Fruit fly (Drosophila melanogaster) Kc167 (cell line): ENCODE results near the gene Dsp1.

ENCODE experiments used
- Myc ChIP-seq: fragments of >200 bp; optimal IDR thresholded peaks from 2 replicates; lab custom pipeline; 2017; ENCODE audit warnings: missing external identifiers
- Sin3A ChIP-seq: fragments of >200 bp; optimal IDR thresholded peaks from 2 replicates; lab custom pipeline; 2018; ENCODE audit warnings: missing external identifiers
- h ChIP-seq: fragments of >200 bp; optimal IDR thresholded peaks from 3 replicates; lab custom pipeline; 2018; ENCODE audit warnings: missing external identifiers
- insv ChIP-seq: fragments of >200 bp; optimal IDR thresholded peaks from 3 replicates; lab custom pipeline; 2018; ENCODE audit warnings: missing external identifiers
- psq ChIP-seq: fragments of >200 bp; optimal IDR thresholded peaks from 2 replicates; lab custom pipeline; 2017; ENCODE audit warnings: missing external identifiers
- ttk ChIP-seq: sonication (Bioruptor generic); optimal IDR thresholded peaks from 2 replicates; lab custom pipeline; 2017; ENCODE audit warnings: missing external identifiers

The Dsp1 gene

DNA sequence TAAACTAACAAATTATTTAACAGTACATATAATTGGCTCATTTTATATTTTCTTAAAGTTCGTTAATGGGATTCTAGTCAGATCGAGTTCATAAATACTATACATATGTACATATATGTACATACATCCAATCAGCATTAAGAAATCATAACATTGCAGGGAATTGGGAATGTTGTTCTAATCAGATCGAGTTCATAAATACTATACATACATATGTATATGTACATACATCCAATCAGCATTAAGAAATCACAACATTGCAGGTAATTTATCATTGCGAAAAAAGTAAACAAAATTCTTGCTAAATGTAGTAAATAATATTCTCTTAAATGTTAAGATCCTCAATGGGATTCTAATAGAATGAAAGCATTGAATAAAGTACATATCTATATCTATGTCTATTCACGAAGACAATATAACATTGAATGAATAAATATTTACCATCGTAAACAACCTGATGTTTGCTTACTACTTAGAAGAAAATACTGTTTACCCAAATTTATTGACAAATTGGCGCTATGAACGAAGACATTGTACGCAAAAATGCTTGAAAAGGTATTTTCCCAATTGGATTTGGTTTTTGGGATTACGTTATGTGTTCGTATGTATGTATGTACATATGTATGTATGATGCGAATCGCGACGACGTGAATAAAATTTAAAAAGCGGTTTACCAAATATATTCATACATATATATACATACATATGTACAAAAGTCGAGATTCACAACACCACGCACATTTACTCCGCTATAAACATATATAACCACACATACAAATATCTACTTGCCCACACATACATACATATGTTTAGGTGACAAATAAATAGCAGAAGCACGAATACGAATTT is 50.5 kb downstream of the Dsp1 start:
- TF ChIP-seq Myc (no peak), insv (lab: Kevin White, UChicago) (no peak), psq (lab: Kevin White, UChicago) (no peak), Sin3A (lab: Kevin White, UChicago) (no peak), h (no peak), ttk (lab: Kevin White, UChicago) (no peak)

DNA sequence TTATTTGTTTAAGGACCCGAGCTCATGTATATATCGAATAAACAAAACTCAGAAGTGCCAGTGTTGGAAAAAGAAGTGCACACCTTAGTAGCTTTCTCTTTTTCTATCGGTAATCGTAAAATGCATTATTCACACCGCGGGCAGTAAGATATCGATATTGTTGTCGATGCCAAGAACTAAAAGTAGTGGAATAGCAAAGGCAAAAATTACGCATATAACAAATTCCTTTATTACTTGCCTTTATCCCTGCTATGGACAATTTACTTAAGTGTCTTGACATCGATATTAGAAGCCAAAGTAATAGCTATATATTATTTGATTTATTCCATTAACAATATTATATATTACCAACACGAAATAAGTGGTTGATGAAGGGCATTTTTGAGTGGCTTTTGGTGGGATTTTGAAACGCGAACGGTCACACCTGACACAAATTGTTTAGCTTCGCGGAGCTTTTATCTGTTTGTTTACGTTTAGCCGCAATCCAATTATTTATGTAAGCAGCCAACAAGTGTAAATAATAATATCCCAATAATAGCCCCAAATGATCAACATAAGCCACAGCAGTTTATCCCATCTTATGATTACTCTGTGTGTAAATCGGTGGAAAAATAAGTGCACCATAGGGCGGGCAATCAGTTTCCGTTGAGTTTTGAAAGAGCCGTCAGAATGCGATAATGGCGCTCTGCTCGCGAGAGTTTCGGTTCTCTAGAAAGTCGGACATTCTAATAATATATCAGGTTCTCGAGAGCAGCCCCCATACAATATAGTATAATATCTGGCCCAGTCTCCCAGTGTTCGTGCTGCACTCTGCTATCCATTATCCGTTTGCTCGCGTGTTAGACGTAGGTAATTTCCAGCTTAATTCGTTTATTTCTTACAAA is 51.7 kb downstream of the Dsp1 start, which contains the start of the genes CG9992 and CG4239:
TSS of gene CG9992 (minus strand) at position 66 of the 884 bp plus-strand sequence.
TSS of gene CG4239 (plus strand) at position 436 of the 884 bp plus-strand sequence.
- no peak for TF ChIP-seq psq (lab: Kevin White, UChicago)
- TF ChIP-seq Myc = no peak
- TF ChIP-seq insv (lab: Kevin White, UChicago) = no peak
- no peak for TF ChIP-seq Sin3A (lab: Kevin White, UChicago)
- no peak for TF ChIP-seq ttk (lab: Kevin White, UChicago)
- TF ChIP-seq h = no peak

dm6 chrX:16385942-16386392 is 52.6 kb downstream of the Dsp1 start:
- TF ChIP-seq Myc (no peak), h (no peak), insv (lab: Kevin White, UChicago) (no peak), ttk (lab: Kevin White, UChicago) (no peak), psq (lab: Kevin White, UChicago) (no peak), Sin3A (lab: Kevin White, UChicago) (no peak)
